Worm (Caenorhabditis elegans) whole organism, L2 larva: ENCODE measurements around the gene ifd-1.

Experiments used
- R02D3.7 ChIP-seq: fragments of 150-350 bp; optimal IDR thresholded peaks from 2 replicates; lab custom pipeline; 2014; ENCODE audit warnings: missing biosample characterization, missing genetic modification characterization
- ama-1 ChIP-seq: fragments of 150-350 bp; optimal IDR thresholded peaks from 2 replicates; lab custom pipeline; 2018; ENCODE audit warnings: inconsistent platforms
- ceh-82 ChIP-seq: fragments of 150-350 bp; optimal IDR thresholded peaks from 2 replicates; lab custom pipeline; 2014; ENCODE audit warnings: missing biosample characterization, missing genetic modification characterization
- fos-1 ChIP-seq: fragments of 150-350 bp; optimal IDR thresholded peaks from 2 replicates; lab custom pipeline; 2014; ENCODE audit warnings: missing biosample characterization, missing genetic modification characterization
- lin-39 ChIP-seq: fragments of 150-350 bp; optimal IDR thresholded peaks from 2 replicates; lab custom pipeline; 2014; ENCODE audit warnings: missing biosample characterization, missing genetic modification reagents, missing genetic modification characterization
- nhr-237 ChIP-seq: fragments of 150-350 bp; optimal IDR thresholded peaks from 2 replicates; lab custom pipeline; 2014; ENCODE audit warnings: missing biosample characterization, missing genetic modification characterization
- nhr-6 ChIP-seq: fragments of 150-350 bp; optimal IDR thresholded peaks from 2 replicates; lab custom pipeline; 2014; ENCODE audit warnings: missing biosample characterization, missing genetic modification characterization
- skn-1 ChIP-seq: sonication (generic microtip); optimal IDR thresholded peaks from 2 replicates; lab custom pipeline; 2017; ENCODE audit warnings: missing biosample characterization, missing genetic modification characterization
- snpc-4 ChIP-seq: fragments of 150-350 bp; optimal IDR thresholded peaks from 2 replicates; lab custom pipeline; 2014; ENCODE audit warnings: missing biosample characterization, missing genetic modification characterization
- unc-39 ChIP-seq: fragments of 150-350 bp; optimal IDR thresholded peaks from 2 replicates; lab custom pipeline; 2014; ENCODE audit warnings: missing biosample characterization, missing genetic modification characterization
- unc-55 ChIP-seq: fragments of 150-350 bp; sonication (generic microtip); optimal IDR thresholded peaks from 3 replicates; lab custom pipeline; 2014; ENCODE audit warnings: missing biosample characterization, missing genetic modification reagents, missing genetic modification characterization
- ztf-4 ChIP-seq: fragments of 150-350 bp; optimal IDR thresholded peaks from 2 replicates; lab custom pipeline; 2014; ENCODE audit warnings: missing biosample characterization, missing genetic modification characterization

- no peak for TF ChIP-seq nhr-6 (tag; lab: Kevin White, UChicago)
- TF ChIP-seq fos-1 (tag; lab: Kevin White, UChicago): no peak
- no peak for TF ChIP-seq nhr-237 (tag; lab: Kevin White, UChicago)
- no peak for TF ChIP-seq ceh-82 (tag; lab: Kevin White, UChicago)
- no peak for TF ChIP-seq unc-55 (GFP tag; lab: Kevin White, UChicago)
- no peak for TF ChIP-seq ama-1 (lab: Kevin White, UChicago)
- TF ChIP-seq snpc-4 (tag; lab: Kevin White, UChicago): no peak
- TF ChIP-seq skn-1: no peak
- no peak for TF ChIP-seq ztf-4 (tag; lab: Kevin White, UChicago)
- no peak for TF ChIP-seq lin-39
- no peak for TF ChIP-seq R02D3.7 (tag; lab: Kevin White, UChicago)
- no peak for TF ChIP-seq unc-39
Measured at ce11 chrX:8800983-8801382, 23.3 kb downstream of the ifd-1 start.
